ENCODE assay signal across 2 worm cellular contexts in genomic region chrIII:5092345-5092744, ce11.
TF ChIP-seq lines count a peak whose summit lies in the region.

No protein-coding gene starts in this region.

TF ChIP-seq in whole organism, L3 larva, 47 proteins besides CTCF, POLR2A, EP300 and RAD21:
- no peak for TF ChIP-seq unc-39 (tag; optimal IDR thresholded peaks at IDR 0.05; lab: Kevin White, UChicago)
- TF ChIP-seq ama-1 (optimal IDR thresholded peaks at IDR 0.05; lab: Kevin White, UChicago), result peak; percentile 14
- no peak for TF ChIP-seq skn-1 (tag; optimal IDR thresholded peaks at IDR 0.05; lab: Kevin White, UChicago)
- no peak for TF ChIP-seq egl-5 (tag; optimal IDR thresholded peaks at IDR 0.05; lab: Kevin White, UChicago)
- no peak for TF ChIP-seq elt-2 (tag; optimal IDR thresholded peaks at IDR 0.05; lab: Kevin White, UChicago)

TF ChIP-seq in whole organism, L4 larva, 104 proteins besides CTCF, POLR2A, EP300 and RAD21:
- no peak for TF ChIP-seq T20F7.1 (GFP tag; optimal IDR thresholded peaks at IDR 0.05; lab: Kevin White, UChicago)
- TF ChIP-seq T26A8.4 (GFP tag; IDR thresholded peaks at IDR 0.05; lab: Robert Waterston, UW), result 0 out of 2 replicates have a peak, but pooled peaks have one; percentile 10
- TF ChIP-seq zfp-3 (GFP tag; conservative IDR thresholded peaks at IDR 0.05; lab: Robert Waterston, UW), result peak; percentile 66; the same call in 1 of the 2 replicates
- TF ChIP-seq aha-1 (tag; lab: Kevin White, UChicago), result peak; percentile 92

Comparison
In these comparisons a context has a peak if more than half of its experiments do, and no peak if none do; other contexts are left out.
1. Of the 28 proteins assayed by ChIP-seq in both whole organism, L4 larva and whole organism, L3 larva: peak only in whole organism, L4 larva: none; only in whole organism, L3 larva: ama-1; in both: none; in neither: 27.